Fruit fly (Drosophila melanogaster) whole organism, embryonic: ENCODE measurements around the gene Moca-cyp.
A peak's percentile ranks its signal among the peaks of the same experiment; 100 is the strongest.

ENCODE experiments used
- B-H1 ChIP-seq: fragments of 200-800 bp; sonication (Bioruptor generic); IDR thresholded peaks from 3 replicates; pipeline ENCODE4 v1.3.6; 2022; ENCODE audit warnings: missing biosample characterization, missing genetic modification characterization
- CG10959 ChIP-seq: fragments of 200-800 bp; sonication (Bioruptor generic); IDR thresholded peaks from 2 replicates; pipeline ENCODE4 v1.3.6; 2022; ENCODE audit warnings: missing biosample characterization, missing genetic modification characterization
- CG11504 ChIP-seq: fragments of 200-800 bp; sonication (Bioruptor generic); optimal IDR thresholded peaks from 3 replicates; lab custom pipeline; 2019; ENCODE audit warnings: missing biosample characterization, mild to moderate bottlenecking, missing genetic modification characterization, moderate library complexity
- CG12219 ChIP-seq: fragments of 200-800 bp; sonication (Bioruptor generic); optimal IDR thresholded peaks from 3 replicates; lab custom pipeline; 2018; ENCODE audit warnings: missing biosample characterization, mild to moderate bottlenecking, missing genetic modification characterization
- CG15601 ChIP-seq: fragments of 200-800 bp; sonication (Bioruptor generic); optimal IDR thresholded peaks from 3 replicates; lab custom pipeline; 2019; ENCODE audit warnings: missing biosample characterization, mild to moderate bottlenecking, missing genetic modification characterization, moderate library complexity
- CG15696 ChIP-seq: fragments of 200-800 bp; sonication (Bioruptor generic); optimal IDR thresholded peaks from 2 replicates; lab custom pipeline; 2019; ENCODE audit warnings: missing biosample characterization, mild to moderate bottlenecking, missing genetic modification characterization, moderate library complexity
- CG17186 ChIP-seq: fragments of 200-800 bp; sonication (Bioruptor generic); optimal IDR thresholded peaks from 3 replicates; lab custom pipeline; 2017; ENCODE audit warnings: missing biosample characterization, missing genetic modification reagents, missing genetic modification characterization
- CG17385 ChIP-seq: fragments of 200-800 bp; sonication (Bioruptor generic); optimal IDR thresholded peaks from 3 replicates; lab custom pipeline; 2018; ENCODE audit warnings: missing biosample characterization, mild to moderate bottlenecking, missing genetic modification characterization
- CG17829 ChIP-seq: fragments of 200-800 bp; optimal IDR thresholded peaks from 2 replicates; lab custom pipeline; 2019; ENCODE audit warnings: missing biosample characterization, mild to moderate bottlenecking, missing genetic modification characterization, moderate library complexity
- CG17912 ChIP-seq: fragments of 200-800 bp; sonication (Bioruptor generic); optimal IDR thresholded peaks from 2 replicates; lab custom pipeline; 2018; ENCODE audit warnings: missing biosample characterization, mild to moderate bottlenecking, missing genetic modification characterization
- CG2116 ChIP-seq: fragments of 200-800 bp; sonication (Bioruptor generic); optimal IDR thresholded peaks from 3 replicates; lab custom pipeline; 2018; ENCODE audit warnings: missing biosample characterization, mild to moderate bottlenecking, missing genetic modification characterization
- CG30403 ChIP-seq: fragments of 200-800 bp; sonication (Bioruptor generic); optimal IDR thresholded peaks from 3 replicates; lab custom pipeline; 2016; ENCODE audit warnings: missing biosample characterization, missing genetic modification characterization
- CG34422 ChIP-seq: fragments of 200-800 bp; sonication (Bioruptor generic); IDR thresholded peaks from 3 replicates; pipeline ENCODE4 v1.3.6; 2022; ENCODE audit warnings: missing biosample characterization, missing genetic modification characterization
- CG43689 ChIP-seq: fragments of 200-800 bp; sonication (Bioruptor generic); IDR thresholded peaks from 2 replicates; pipeline ENCODE4 v1.3.6; 2022; ENCODE audit warnings: missing biosample characterization, missing genetic modification characterization
- CG7357 ChIP-seq: fragments of 200-800 bp; sonication (Bioruptor generic); IDR thresholded peaks from 3 replicates; pipeline ENCODE4 v1.3.6; 2022; ENCODE audit warnings: missing biosample characterization, missing genetic modification characterization
- CG7556 ChIP-seq: fragments of 200-800 bp; sonication (Bioruptor generic); optimal IDR thresholded peaks from 2 replicates; lab custom pipeline; 2017; ENCODE audit warnings: missing biosample characterization, mild to moderate bottlenecking, missing genetic modification characterization
- CG8765 ChIP-seq: fragments of 200-800 bp; sonication (Bioruptor generic); IDR thresholded peaks from 2 replicates; pipeline ENCODE4 v1.3.6; 2022; ENCODE audit warnings: missing biosample characterization, missing genetic modification characterization
- CTCF ChIP-seq: fragments of 200-800 bp; sonication (Bioruptor generic); optimal IDR thresholded peaks from 2 replicates; lab custom pipeline; 2017; ENCODE audit warnings: missing biosample characterization, mild to moderate bottlenecking, missing genetic modification characterization, moderate library complexity
- CoRest ChIP-seq: fragments of 200-800 bp; sonication (Bioruptor generic); optimal IDR thresholded peaks from 3 replicates; lab custom pipeline; 2018; ENCODE audit warnings: missing biosample characterization, mild to moderate bottlenecking, missing genetic modification characterization, moderate library complexity
- Dbx ChIP-seq: fragments of 200-800 bp; sonication (Bioruptor generic); IDR thresholded peaks from 3 replicates; pipeline ENCODE4 v1.3.6; 2022; ENCODE audit warnings: missing biosample characterization, missing genetic modification characterization
- Doc3 ChIP-seq: fragments of 200-800 bp; sonication (Bioruptor generic); IDR thresholded peaks from 3 replicates; pipeline ENCODE4 v1.3.6; 2022; ENCODE audit warnings: missing biosample characterization, missing genetic modification characterization; ENCODE audit not compliant: partially characterized antibody
- Dref ChIP-seq: fragments of 200-800 bp; sonication (Bioruptor generic); IDR thresholded peaks from 2 replicates; pipeline ENCODE4 v1.3.6; 2022; ENCODE audit warnings: missing biosample characterization, missing genetic modification characterization
- E2f2 ChIP-seq: fragments of 200-800 bp; sonication (Bioruptor generic); IDR thresholded peaks from 2 replicates; pipeline ENCODE4 v1.3.6; 2022; ENCODE audit warnings: missing biosample characterization, missing genetic modification characterization
- Fer2 ChIP-seq: fragments of 200-800 bp; sonication (Bioruptor generic); optimal IDR thresholded peaks from 2 replicates; lab custom pipeline; 2018; ENCODE audit warnings: missing biosample characterization, mild to moderate bottlenecking, missing genetic modification characterization, moderate library complexity
- GATAe ChIP-seq: fragments of 200-800 bp; sonication (Bioruptor generic); conservative IDR thresholded peaks from 2 replicates; pipeline ENCODE4 v1.3.6; 2022; ENCODE audit warnings: missing biosample characterization, missing genetic modification characterization
- HLH3B ChIP-seq: fragments of 200-800 bp; sonication (Bioruptor generic); IDR thresholded peaks from 2 replicates; pipeline ENCODE4 v1.3.6; 2022; ENCODE audit warnings: missing biosample characterization, missing genetic modification characterization
- Jarid2 ChIP-seq: fragments of 200-800 bp; sonication (Bioruptor generic); optimal IDR thresholded peaks from 3 replicates; lab custom pipeline; 2017; ENCODE audit warnings: mild to moderate bottlenecking, missing biosample characterization, missing genetic modification reagents, missing genetic modification characterization
- Myb ChIP-seq: fragments of 200-800 bp; sonication (Bioruptor generic); optimal IDR thresholded peaks from 2 replicates; lab custom pipeline; 2016; ENCODE audit warnings: missing biosample characterization, missing genetic modification characterization
- Oaz ChIP-seq: fragments of 200-800 bp; sonication (Bioruptor generic); IDR thresholded peaks from 2 replicates; pipeline ENCODE4 v1.3.6; 2022; ENCODE audit warnings: missing biosample characterization, missing genetic modification characterization
- Ravus ChIP-seq: fragments of 200-800 bp; sonication (Bioruptor generic); IDR thresholded peaks from 2 replicates; pipeline ENCODE4 v1.3.6; 2022; ENCODE audit warnings: missing biosample characterization, missing genetic modification characterization
- Sox102F ChIP-seq: fragments of 200-800 bp; sonication (Bioruptor generic); optimal IDR thresholded peaks from 2 replicates; lab custom pipeline; 2018; ENCODE audit warnings: missing biosample characterization, mild to moderate bottlenecking, missing genetic modification characterization, moderate library complexity
- TFAM ChIP-seq: fragments of 200-800 bp; sonication (Bioruptor generic); optimal IDR thresholded peaks from 2 replicates; lab custom pipeline; 2017; ENCODE audit warnings: missing biosample characterization, missing genetic modification characterization, inconsistent platforms
- Xbp1 ChIP-seq: fragments of 200-800 bp; sonication (Bioruptor generic); optimal IDR thresholded peaks from 3 replicates; lab custom pipeline; 2016; ENCODE audit warnings: missing biosample characterization, mild to moderate bottlenecking, missing genetic modification characterization
- Xrp1 ChIP-seq: fragments of 200-800 bp; sonication (Bioruptor generic); IDR thresholded peaks from 2 replicates; pipeline ENCODE4 v1.3.6; 2022; ENCODE audit warnings: missing biosample characterization, missing genetic modification characterization
- al ChIP-seq: fragments of 200-800 bp; sonication (Bioruptor generic); IDR thresholded peaks from 2 replicates; pipeline ENCODE4 v1.3.6; 2022; ENCODE audit warnings: missing biosample characterization, missing genetic modification characterization
- ap ChIP-seq: fragments of 200-800 bp; sonication (Bioruptor generic); IDR thresholded peaks from 2 replicates; pipeline ENCODE4 v1.3.6; 2022; ENCODE audit warnings: missing biosample characterization, missing genetic modification characterization
- ara ChIP-seq: fragments of 200-800 bp; sonication (Bioruptor generic); IDR thresholded peaks from 2 replicates; pipeline ENCODE4 v1.3.6; 2022; ENCODE audit warnings: missing biosample characterization, missing genetic modification characterization
- ci ChIP-seq: fragments of 200-800 bp; sonication (Bioruptor generic); IDR thresholded peaks from 3 replicates; pipeline ENCODE4 v1.3.6; 2022; ENCODE audit warnings: missing biosample characterization, missing genetic modification characterization
- croc ChIP-seq: fragments of 200-800 bp; sonication (Bioruptor generic); conservative IDR thresholded peaks from 3 replicates; pipeline ENCODE4 v1.3.6; 2022; ENCODE audit warnings: missing biosample characterization, missing genetic modification characterization
- dan ChIP-seq: fragments of 200-800 bp; sonication (Bioruptor generic); IDR thresholded peaks from 2 replicates; pipeline ENCODE4 v1.3.6; 2022; ENCODE audit warnings: missing biosample characterization, missing genetic modification characterization
- fd96Cb ChIP-seq: fragments of 200-800 bp; sonication (Bioruptor generic); optimal IDR thresholded peaks from 2 replicates; lab custom pipeline; 2018; ENCODE audit warnings: missing biosample characterization, mild to moderate bottlenecking, missing genetic modification characterization, moderate library complexity
- gem ChIP-seq: fragments of 200-800 bp; sonication (Bioruptor generic); optimal IDR thresholded peaks from 2 replicates; lab custom pipeline; 2019; ENCODE audit warnings: missing biosample characterization, mild to moderate bottlenecking, missing genetic modification characterization, moderate library complexity
- grau ChIP-seq: fragments of 200-800 bp; optimal IDR thresholded peaks from 3 replicates; lab custom pipeline; 2019; ENCODE audit warnings: missing biosample characterization, mild to moderate bottlenecking, missing genetic modification characterization, moderate library complexity
- ham ChIP-seq: fragments of 200-800 bp; sonication (Bioruptor generic); IDR thresholded peaks from 2 replicates; pipeline ENCODE4 v1.3.6; 2022; ENCODE audit warnings: missing biosample characterization, missing genetic modification characterization
- kay ChIP-seq: fragments of 200-800 bp; sonication (Bioruptor generic); optimal IDR thresholded peaks from 2 replicates; lab custom pipeline; 2016; ENCODE audit warnings: missing biosample characterization, missing genetic modification characterization
- maf-S ChIP-seq: fragments of 200-800 bp; sonication (Bioruptor generic); optimal IDR thresholded peaks from 2 replicates; lab custom pipeline; 2016; ENCODE audit warnings: missing biosample characterization, missing genetic modification characterization
- slou ChIP-seq: fragments of 200-800 bp; sonication (Bioruptor generic); optimal IDR thresholded peaks from 3 replicates; lab custom pipeline; 2016; ENCODE audit warnings: missing biosample characterization, missing genetic modification characterization
- slp2 ChIP-seq: fragments of 200-800 bp; sonication (Bioruptor generic); optimal IDR thresholded peaks from 2 replicates; lab custom pipeline; 2016; ENCODE audit warnings: missing biosample characterization, missing genetic modification characterization
- so ChIP-seq: fragments of 200-800 bp; sonication (Bioruptor generic); IDR thresholded peaks from 3 replicates; pipeline ENCODE4 v1.3.6; 2022; ENCODE audit warnings: missing biosample characterization, missing genetic modification characterization
- tgo ChIP-seq: fragments of 200-800 bp; sonication (Bioruptor generic); IDR thresholded peaks from 3 replicates; pipeline ENCODE4 v1.3.6; 2022; ENCODE audit warnings: missing biosample characterization, missing genetic modification characterization
- tna ChIP-seq: fragments of 200-800 bp; sonication (Bioruptor generic); IDR thresholded peaks from 2 replicates; pipeline ENCODE4 v1.3.6; 2022; ENCODE audit warnings: missing biosample characterization, missing genetic modification characterization; ENCODE audit not compliant: partially characterized antibody

Moca-cyp gene

DNA sequence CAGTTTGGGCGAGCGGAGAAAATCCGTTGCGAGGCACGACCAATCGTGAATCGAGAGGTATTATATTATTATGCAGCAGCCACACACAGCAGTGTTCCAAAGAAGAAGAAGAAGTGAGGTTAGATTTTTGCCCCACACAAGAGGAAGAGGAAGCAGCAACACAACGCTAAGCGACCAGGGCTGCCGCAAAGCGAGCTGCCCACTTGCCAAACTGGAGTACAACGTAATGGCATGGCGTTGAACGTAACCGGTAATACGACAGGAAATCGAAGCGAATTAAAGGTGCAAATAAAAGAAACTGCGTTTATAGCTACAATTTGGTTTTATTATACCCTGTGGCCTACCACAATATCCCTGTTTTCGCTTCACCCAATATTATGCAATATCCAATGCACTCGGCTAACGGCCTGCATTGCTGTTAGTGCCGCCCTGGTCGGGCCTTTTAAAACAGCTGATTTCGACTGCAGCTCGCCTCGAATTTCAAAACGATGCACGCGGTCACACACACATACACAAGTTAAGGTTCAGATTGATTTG is 4.6 kb upstream of the Moca-cyp start (continued):
- TF ChIP-seq ham (0 out of 2 replicates have a peak, but pooled peaks have one; percentile 38), CoRest (tag; lab: Kevin White, UChicago) (peak; percentile 72), Dbx (GFP tag; lab: Robert Waterston, UW) (peak; percentile 70; the same call in 2 of the 3 replicates), Myb (GFP tag; lab: Kevin White, UChicago) (peak; percentile 75), slp2 (GFP tag; lab: Kevin White, UChicago) (peak; percentile 62), TFAM (peak; percentile 28), B-H1 (GFP tag; lab: Robert Waterston, UW) (peak; percentile 58; the same call in 2 of the 3 replicates), CG17385 (GFP tag; lab: Kevin White, UChicago) (peak; percentile 100), Xrp1 (GFP tag; lab: Robert Waterston, UW) (peak; percentile 86), tna (GFP tag; lab: Robert Waterston, UW) (no peak), fd96Cb (peak; percentile 53), Jarid2 (GFP tag; lab: Kevin White, UChicago) (peak; percentile 70), Xbp1 (GFP tag; lab: Kevin White, UChicago) (peak; percentile 69), CG7556 (peak; percentile 65), Sox102F (GFP tag; lab: Kevin White, UChicago) (peak; percentile 59), CG12219 (GFP tag; lab: Kevin White, UChicago) (peak; percentile 78), CG15696 (tag; lab: Kevin White, UChicago) (peak; percentile 79), GATAe (no peak), CG17829 (peak; percentile 80), CTCF (GFP tag; lab: Kevin White, UChicago) (peak; percentile 6), CG10959 (GFP tag; lab: Robert Waterston, UW) (peak; percentile 55), Doc3 (GFP tag; lab: Robert Waterston, UW) (no peak), maf-S (GFP tag; lab: Kevin White, UChicago) (peak; percentile 85), ap (GFP tag; lab: Robert Waterston, UW) (peak; percentile 45), gem (tag; lab: Kevin White, UChicago) (peak; percentile 78), CG43689 (0 out of 2 replicates have a peak, but pooled peaks have one; percentile 41), HLH3B (peak; percentile 65), croc (GFP tag; lab: Robert Waterston, UW) (peak; percentile 55; the same call in 2 of the 3 replicates), CG8765 (GFP tag; lab: Robert Waterston, UW) (peak; percentile 42; the same call in 1 of the 2 replicates), dan (GFP tag; lab: Robert Waterston, UW) (peak; percentile 38; the same call in 1 of the 2 replicates), Dref (peak; percentile 48), kay (GFP tag; lab: Kevin White, UChicago) (peak; percentile 12), so (no peak; the same call in 2 of the 3 replicates), CG15601 (peak; percentile 78), CG17912 (GFP tag; lab: Kevin White, UChicago) (peak; percentile 28), CG7357 (GFP tag; lab: Robert Waterston, UW) (0 out of 3 replicates have a peak, but pooled peaks have one; percentile 49), Oaz (no peak), al (GFP tag; lab: Robert Waterston, UW) (peak; percentile 44; the same call in 1 of the 2 replicates), CG17186 (GFP tag; lab: Kevin White, UChicago) (peak; percentile 51), Fer2 (tag; lab: Kevin White, UChicago) (peak; percentile 48), CG11504 (peak; percentile 74), ci (peak; percentile 80), tgo (GFP tag; lab: Robert Waterston, UW) (peak; percentile 63), ara (peak; percentile 64), CG2116 (GFP tag; lab: Kevin White, UChicago) (peak; percentile 74), Ravus (no peak), CG30403 (GFP tag; lab: Kevin White, UChicago) (peak; percentile 81), slou (GFP tag; lab: Kevin White, UChicago) (peak; percentile 50), CG34422 (GFP tag; lab: Robert Waterston, UW) (peak; percentile 85; the same call in 2 of the 3 replicates), grau (tag; lab: Kevin White, UChicago) (peak; percentile 73), E2f2 (GFP tag; lab: Robert Waterston, UW) (peak; percentile 46; the same call in 1 of the 2 replicates)
